Worm (Caenorhabditis elegans) whole organism, L4/young adult: ENCODE results near the gene T13C5.10.

Experiments used
- W03F9.2 ChIP-seq: fragments of 150-350 bp; optimal IDR thresholded peaks from 2 replicates; lab custom pipeline; 2014; ENCODE audit warnings: missing biosample characterization, missing genetic modification characterization
- dao-5 ChIP-seq: sonication (generic microtip); optimal IDR thresholded peaks from 2 replicates; lab custom pipeline; 2016; ENCODE audit warnings: missing genotype, missing genetic modification characterization, moderate library complexity, missing compliant biosample characterization
- him-1 ChIP-seq: sonication (generic microtip); optimal IDR thresholded peaks from 2 replicates; lab custom pipeline; 2016; ENCODE audit warnings: missing genotype, missing genetic modification reagents, missing genetic modification characterization, missing compliant biosample characterization

DNA sequence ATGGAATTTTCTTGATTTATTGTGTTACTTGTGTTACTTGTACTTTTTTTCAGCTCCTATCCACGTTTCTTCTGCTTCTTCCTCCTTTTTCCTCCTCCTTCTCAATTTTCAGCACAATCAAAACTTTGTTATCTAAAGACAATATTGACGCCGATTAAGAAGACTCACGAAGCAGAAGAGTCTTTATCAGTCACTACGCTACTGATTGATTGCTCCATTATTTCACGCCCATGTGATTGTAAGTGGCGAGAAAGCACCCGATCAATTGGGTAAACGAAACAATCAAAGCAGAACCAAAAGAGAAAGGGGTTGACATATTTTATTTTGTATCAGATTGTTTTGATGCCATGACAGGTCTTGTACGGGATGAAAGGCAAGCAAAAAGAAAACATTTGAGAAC, 18.7 kb upstream of the T13C5.10 start, which contains the start of gene T25B2.2:
- TF ChIP-seq W03F9.2 = no peak
- no peak for TF ChIP-seq him-1 (tag; lab: Kevin White, UChicago)
- TF ChIP-seq dao-5 (tag; lab: Kevin White, UChicago) = no peak
